In genomic region chrX:16166484-16166883, ce11 we compare ENCODE assay signal across 6 worm cellular contexts.
TF ChIP-seq lines count a peak whose summit lies in the region.

No protein-coding gene starts in this region.

TF ChIP-seq in whole organism, L1 larva, 84 proteins besides CTCF, POLR2A, EP300 and RAD21:
- TF ChIP-seq jun-1 (tag; optimal IDR thresholded peaks at IDR 0.05; lab: Kevin White, UChicago): no peak
- TF ChIP-seq swsn-7 (tag; optimal IDR thresholded peaks at IDR 0.05; lab: Kevin White, UChicago): no peak
- TF ChIP-seq lir-3 (tag; optimal IDR thresholded peaks at IDR 0.05; lab: Kevin White, UChicago; ENCODE audit: poor library complexity): no peak
- TF ChIP-seq nhr-47 (tag; optimal IDR thresholded peaks at IDR 0.05; lab: Kevin White, UChicago): no peak
- no peak for TF ChIP-seq ceh-90 (tag; optimal IDR thresholded peaks at IDR 0.05; lab: Kevin White, UChicago)
- TF ChIP-seq elt-2 (tag; optimal IDR thresholded peaks at IDR 0.05; lab: Kevin White, UChicago): peak; percentile 80
- TF ChIP-seq nhr-85 (tag; lab: Kevin White, UChicago): no peak
TF ChIP-seq in whole organism, L1 larva: peak in this region for 1.

TF ChIP-seq in whole organism, L2 larva, 48 proteins besides CTCF, POLR2A, EP300 and RAD21:
- peak; percentile 94 for TF ChIP-seq fos-1 (tag; optimal IDR thresholded peaks at IDR 0.05; lab: Kevin White, UChicago)
- TF ChIP-seq ztf-4 (tag; optimal IDR thresholded peaks at IDR 0.05; lab: Kevin White, UChicago): no peak
- TF ChIP-seq sma-9 (GFP tag; optimal IDR thresholded peaks at IDR 0.05; lab: Kevin White, UChicago): peak; percentile 51
- TF ChIP-seq sma-9 (tag; optimal IDR thresholded peaks at IDR 0.05; lab: Kevin White, UChicago): no peak
- peak; percentile 9 for TF ChIP-seq crh-2 (tag; optimal IDR thresholded peaks at IDR 0.05; lab: Kevin White, UChicago)
- TF ChIP-seq nhr-25 (tag; optimal IDR thresholded peaks at IDR 0.05; lab: Kevin White, UChicago): no peak

TF ChIP-seq in whole organism, L3 larva, 47 proteins besides CTCF, POLR2A, EP300 and RAD21:
- TF ChIP-seq elt-2 (tag; optimal IDR thresholded peaks at IDR 0.05; lab: Kevin White, UChicago) (peak; percentile 73), ceh-9 (tag; optimal IDR thresholded peaks at IDR 0.05; lab: Kevin White, UChicago) (no peak), unc-62 (GFP tag; optimal IDR thresholded peaks at IDR 0.05; lab: Kevin White, UChicago) (no peak), pqm-1 (tag; optimal IDR thresholded peaks at IDR 0.05; lab: Kevin White, UChicago) (peak; percentile 68), nhr-43 (tag; optimal IDR thresholded peaks at IDR 0.05; lab: Kevin White, UChicago; ENCODE audit: poor library complexity, severe bottlenecking) (no peak), pha-4 (tag; optimal IDR thresholded peaks at IDR 0.05; lab: Kevin White, UChicago) (peak; percentile 39)

TF ChIP-seq in whole organism, L4 larva, 104 proteins besides CTCF, POLR2A, EP300 and RAD21 (continues in another document):
- TF ChIP-seq lin-38 (GFP tag; IDR thresholded peaks at IDR 0.05; lab: Robert Waterston, UW) (no peak), ctbp-1 (GFP tag; IDR thresholded peaks at IDR 0.05; lab: Robert Waterston, UW) (no peak), nhr-11 (tag; optimal IDR thresholded peaks at IDR 0.05; lab: Kevin White, UChicago) (no peak), R02D3.7 (tag; optimal IDR thresholded peaks at IDR 0.05; lab: Kevin White, UChicago) (no peak), spr-1 (tag; optimal IDR thresholded peaks at IDR 0.05; lab: Kevin White, UChicago) (no peak), Y105C5A.15 (GFP tag; IDR thresholded peaks at IDR 0.05; lab: Robert Waterston, UW) (no peak), hif-1 (tag; optimal IDR thresholded peaks at IDR 0.05; lab: Kevin White, UChicago) (no peak), hlh-30 (tag; optimal IDR thresholded peaks at IDR 0.05; lab: Kevin White, UChicago; ENCODE audit: insufficient read depth) (no peak), mxl-3 (GFP tag; optimal IDR thresholded peaks at IDR 0.05; lab: Kevin White, UChicago) (no peak), hlh-11 (tag; optimal IDR thresholded peaks at IDR 0.05; lab: Kevin White, UChicago) (no peak), ztf-7 (tag; optimal IDR thresholded peaks at IDR 0.05; lab: Kevin White, UChicago) (no peak), F37D6.2 (tag; optimal IDR thresholded peaks at IDR 0.05; lab: Kevin White, UChicago) (no peak), daf-16 (GFP tag; optimal IDR thresholded peaks at IDR 0.05; lab: Kevin White, UChicago) (no peak), daf-16 (tag; optimal IDR thresholded peaks at IDR 0.05; lab: Kevin White, UChicago) (peak; percentile 52), ZK546.5 (tag; optimal IDR thresholded peaks at IDR 0.05; lab: Kevin White, UChicago) (no peak), ceh-32 (tag; optimal IDR thresholded peaks at IDR 0.05; lab: Kevin White, UChicago; ENCODE audit: poor library complexity) (no peak), mdt-29 (GFP tag; IDR thresholded peaks at IDR 0.05; lab: Robert Waterston, UW) (no peak), nhr-28 (tag; optimal IDR thresholded peaks at IDR 0.05; lab: Kevin White, UChicago) (peak; percentile 74), php-3 (GFP tag; IDR thresholded peaks at IDR 0.05; lab: Robert Waterston, UW) (peak; percentile 54; the same call in 1 of the 2 replicates), set-16 (GFP tag; IDR thresholded peaks at IDR 0.05; lab: Robert Waterston, UW) (no peak), ceh-44 (GFP tag; IDR thresholded peaks at IDR 0.05; lab: Robert Waterston, UW) (no peak), nhr-77 (tag; optimal IDR thresholded peaks at IDR 0.05; lab: Kevin White, UChicago) (peak; percentile 2), unc-130 (GFP tag; optimal IDR thresholded peaks at IDR 0.05; lab: Kevin White, UChicago) (no peak), zip-11 (GFP tag; IDR thresholded peaks at IDR 0.05; lab: Robert Waterston, UW) (no peak), T26A8.4 (GFP tag; IDR thresholded peaks at IDR 0.05; lab: Robert Waterston, UW) (no peak), zag-1 (tag; optimal IDR thresholded peaks at IDR 0.05; lab: Kevin White, UChicago) (no peak)

TF ChIP-seq in whole organism, late embryonic, 69 proteins besides CTCF, POLR2A, EP300 and RAD21:
- TF ChIP-seq ceh-6 (GFP tag; optimal IDR thresholded peaks at IDR 0.05; lab: Kevin White, UChicago) (no peak), elt-2 (tag; optimal IDR thresholded peaks at IDR 0.05; lab: Kevin White, UChicago) (peak; percentile 70), ceh-22 (tag; optimal IDR thresholded peaks at IDR 0.05; lab: Kevin White, UChicago) (no peak)

TF ChIP-seq in whole organism, young adult, 124 proteins besides CTCF, POLR2A, EP300 and RAD21:
- peak; percentile 48 for TF ChIP-seq nhr-80 (tag; optimal IDR thresholded peaks at IDR 0.05; lab: Kevin White, UChicago)
- TF ChIP-seq nfya-1 (tag; optimal IDR thresholded peaks at IDR 0.05; lab: Kevin White, UChicago; ENCODE audit: borderline replicate concordance, insufficient read depth): no peak
- TF ChIP-seq hmg-20 (GFP tag; IDR thresholded peaks at IDR 0.05; lab: Robert Waterston, UW): no peak
TF ChIP-seq in whole organism, young adult: peak in this region for 1.
